Worm (Caenorhabditis elegans): ENCODE measurements around the gene Y48A6B.7.

The Y48A6B.7 gene

DNA sequence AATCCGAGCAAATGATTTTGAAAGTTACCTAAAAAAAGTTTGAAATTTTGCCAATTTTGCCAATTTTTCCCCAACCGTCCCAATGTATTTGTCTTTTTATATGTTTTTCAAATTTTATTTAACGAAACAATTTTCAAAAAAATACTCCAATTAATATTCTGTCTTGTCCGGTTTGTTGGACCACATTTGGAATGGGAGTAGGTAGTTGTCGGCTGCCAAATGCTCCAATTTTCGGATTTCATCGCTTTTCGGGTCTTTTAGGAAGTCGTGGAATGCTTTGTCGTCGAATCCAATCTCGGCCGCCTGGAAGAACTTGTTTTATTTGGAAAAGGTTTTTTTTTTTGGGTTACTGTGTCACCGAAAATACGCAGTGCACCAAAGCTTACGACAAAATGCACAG is 1.2 kb downstream of the Y48A6B.7 start:
- TF ChIP-seq elt-1 (tag; optimal IDR thresholded peaks at IDR 0.05; ENCODE audit: borderline replicate concordance, insufficient read depth), result no peak
- TF ChIP-seq zip-8 (tag; optimal IDR thresholded peaks at IDR 0.05), result no peak
- no peak for TF ChIP-seq mab-5 (tag; optimal IDR thresholded peaks at IDR 0.05)
- no peak for TF ChIP-seq ham-2 (GFP tag; optimal IDR thresholded peaks at IDR 0.05)
- no peak for TF ChIP-seq elt-3 (tag; optimal IDR thresholded peaks at IDR 0.05)

DNA sequence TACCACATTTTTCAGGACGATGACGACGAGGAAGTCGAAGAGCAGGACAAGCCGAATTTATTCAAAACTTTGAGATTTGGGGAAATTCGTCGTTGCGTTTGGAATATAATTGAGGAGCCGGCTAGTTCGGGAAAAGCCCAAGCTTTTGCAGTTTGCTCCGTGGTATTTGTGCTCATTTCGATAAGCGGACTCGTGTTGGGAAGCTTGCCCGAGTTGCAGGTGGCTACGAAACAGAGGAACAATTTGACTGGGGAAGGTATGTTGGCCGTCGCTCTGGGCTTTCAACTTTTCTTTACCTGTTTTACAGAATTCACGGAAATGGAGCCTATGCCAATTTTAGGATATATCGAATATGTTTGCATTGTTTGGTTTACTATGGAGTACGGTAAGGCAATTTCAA is 4.1 kb downstream of the Y48A6B.7 start:
- TF ChIP-seq tbx-8 (GFP tag; optimal IDR thresholded peaks at IDR 0.05) (no peak), lin-32 (GFP tag; optimal IDR thresholded peaks at IDR 0.05) (no peak), ceh-83 (GFP tag; optimal IDR thresholded peaks at IDR 0.05) (peak; percentile 11)

DNA sequence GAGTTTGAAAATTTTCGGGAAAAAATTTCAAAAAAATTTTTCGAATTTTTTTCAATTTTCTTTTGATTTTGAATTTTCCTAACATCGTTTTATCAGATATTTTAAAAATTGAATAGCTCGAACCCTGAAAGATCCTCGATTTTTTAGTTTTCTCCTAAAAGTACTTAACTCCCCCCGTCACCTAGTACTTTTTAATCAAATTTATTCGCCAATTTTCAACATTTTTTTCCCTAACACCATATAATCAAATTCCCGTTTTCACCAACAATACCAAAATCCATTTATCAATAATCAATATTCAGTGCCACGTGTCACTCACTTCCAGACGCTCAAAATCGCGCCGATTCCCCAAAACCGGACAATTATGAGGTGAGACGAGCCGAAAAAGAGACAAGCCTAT is 14.1 kb downstream of the Y48A6B.7 start, which contains the start of gene kvs-4:
TSS of gene kvs-4 (plus strand) at position 301 of the 400 bp plus-strand sequence.
- TF ChIP-seq snpc-4 (tag; optimal IDR thresholded peaks at IDR 0.05) (no peak), cnd-1 (tag; optimal IDR thresholded peaks at IDR 0.05) (no peak), nhr-28 (tag; optimal IDR thresholded peaks at IDR 0.05) (no peak), lsy-2 (tag; optimal IDR thresholded peaks at IDR 0.05) (no peak), mab-5 (tag; optimal IDR thresholded peaks at IDR 0.05) (no peak), zip-8 (tag; optimal IDR thresholded peaks at IDR 0.05) (no peak), sptf-1 (tag; optimal IDR thresholded peaks at IDR 0.05) (no peak), ham-2 (GFP tag; optimal IDR thresholded peaks at IDR 0.05) (no peak), blmp-1 (tag; optimal IDR thresholded peaks at IDR 0.05) (no peak), tbx-8 (GFP tag; optimal IDR thresholded peaks at IDR 0.05) (no peak), lin-32 (GFP tag; optimal IDR thresholded peaks at IDR 0.05) (no peak), hlh-1 (tag; optimal IDR thresholded peaks at IDR 0.05) (no peak)

DNA sequence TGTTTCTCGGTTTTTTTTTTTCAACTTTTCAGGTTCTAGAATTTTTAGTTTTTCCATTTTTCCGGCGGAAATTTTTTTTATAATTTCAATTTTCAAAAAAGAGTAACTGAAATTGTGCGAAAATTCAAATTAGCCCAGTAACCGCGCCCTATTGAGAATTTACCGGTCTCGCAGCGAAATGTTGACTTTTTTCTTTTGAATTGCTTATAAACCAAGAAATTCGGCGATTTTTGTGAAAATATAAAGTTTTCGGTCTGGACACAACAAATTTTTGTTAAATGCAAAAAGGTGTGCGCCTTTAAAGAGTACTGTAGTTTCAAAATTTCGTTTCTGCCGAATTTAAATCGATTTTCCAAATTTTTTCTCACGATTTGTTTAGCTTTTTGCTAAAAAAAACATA is 15.8 kb downstream of the Y48A6B.7 start:
- TF ChIP-seq sptf-1 (tag; optimal IDR thresholded peaks at IDR 0.05) (no peak), ztf-11 (tag; optimal IDR thresholded peaks at IDR 0.05) (no peak), ceh-39 (tag; optimal IDR thresholded peaks at IDR 0.05) (no peak), ces-1 (GFP tag; optimal IDR thresholded peaks at IDR 0.05) (no peak), ceh-43 (GFP tag; optimal IDR thresholded peaks at IDR 0.05) (no peak), unc-120 (tag; optimal IDR thresholded peaks at IDR 0.05; ENCODE audit: poor library complexity, severe bottlenecking) (no peak), mls-2 (tag; optimal IDR thresholded peaks at IDR 0.05) (no peak), elt-1 (tag; optimal IDR thresholded peaks at IDR 0.05; ENCODE audit: borderline replicate concordance, insufficient read depth) (no peak), nhr-2 (tag; optimal IDR thresholded peaks at IDR 0.05) (no peak), lin-13 (tag; optimal IDR thresholded peaks at IDR 0.05) (no peak), M03D4.4 (tag; optimal IDR thresholded peaks at IDR 0.05) (no peak), flh-1 (GFP tag; optimal IDR thresholded peaks at IDR 0.05) (no peak)

DNA sequence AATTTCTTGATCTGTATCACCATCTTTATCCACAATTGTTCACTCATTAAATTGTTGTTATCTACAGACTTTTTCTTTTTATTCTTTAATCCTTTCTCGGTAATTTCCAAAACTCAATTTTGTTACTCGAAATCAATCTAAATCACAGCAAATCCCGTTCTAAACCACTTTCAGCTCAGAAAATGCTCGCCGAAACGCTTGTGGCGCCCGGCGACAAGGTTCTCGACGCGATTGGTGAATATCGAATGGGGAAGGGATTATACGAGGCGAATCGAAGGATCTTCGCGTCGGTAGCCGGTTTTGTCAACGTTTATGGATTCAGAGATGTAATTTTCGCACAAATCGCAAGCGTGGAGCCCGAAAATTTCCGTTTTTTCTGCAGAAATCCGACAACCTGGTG is 17.5 kb downstream of the Y48A6B.7 start, which contains the start of gene exos-1:
TSS of gene exos-1 (plus strand) at position 175 of the 400 bp plus-strand sequence.
- TF ChIP-seq mep-1 (tag; optimal IDR thresholded peaks at IDR 0.05) (no peak), lsy-2 (tag; optimal IDR thresholded peaks at IDR 0.05) (no peak), ces-1 (GFP tag; optimal IDR thresholded peaks at IDR 0.05) (no peak), unc-62 (GFP tag; optimal IDR thresholded peaks at IDR 0.05) (no peak), hlh-1 (tag; optimal IDR thresholded peaks at IDR 0.05) (no peak), lin-13 (tag; optimal IDR thresholded peaks at IDR 0.05) (no peak)

DNA sequence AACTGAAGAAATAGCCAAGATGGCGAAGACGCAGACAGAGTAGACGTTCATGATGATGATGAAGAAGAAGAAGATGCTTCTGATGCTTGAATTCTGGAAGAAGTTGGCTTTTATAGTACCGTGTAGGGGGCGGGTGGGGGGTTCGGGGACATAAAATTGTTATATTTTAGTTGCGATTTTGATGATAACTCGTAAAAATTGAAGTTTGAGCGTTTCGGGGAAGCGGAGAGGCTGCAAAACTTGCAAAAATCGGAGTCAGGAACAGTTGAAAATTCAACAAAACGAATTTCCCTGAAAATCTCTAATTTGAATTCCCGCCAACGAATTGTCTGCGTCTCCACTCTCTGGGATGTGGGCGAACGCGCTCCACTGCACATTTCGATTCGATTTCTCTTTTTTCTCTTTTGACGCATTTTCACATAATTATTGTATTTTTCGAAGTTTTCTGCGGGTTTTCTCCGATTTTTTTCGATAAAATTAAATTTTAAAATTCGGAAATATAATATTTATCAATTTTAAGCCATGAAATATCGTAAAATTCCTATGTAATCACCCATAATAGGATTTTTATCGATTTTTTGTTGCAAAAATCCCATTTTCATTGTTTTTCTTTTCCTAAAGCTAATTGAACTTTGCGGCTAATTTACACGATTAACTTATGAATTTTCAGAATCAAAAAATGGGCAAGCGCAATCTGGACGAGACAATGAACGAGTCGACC is 18.7 kb downstream of the Y48A6B.7 start, which contains the start of the genes fipr-17 and Y48A6B.3:
TSS of gene fipr-17 (minus strand) at position 51 of the 721 bp plus-strand sequence.
TSS of gene Y48A6B.3 (plus strand) at position 671 of the 721 bp plus-strand sequence.
- TF ChIP-seq zip-8 (tag; optimal IDR thresholded peaks at IDR 0.05) (no peak), nhr-2 (tag; optimal IDR thresholded peaks at IDR 0.05) (no peak), snpc-4 (tag; optimal IDR thresholded peaks at IDR 0.05) (no peak), M03D4.4 (tag; optimal IDR thresholded peaks at IDR 0.05) (no peak), ceh-43 (GFP tag; optimal IDR thresholded peaks at IDR 0.05) (no peak), drap-1 (GFP tag; optimal IDR thresholded peaks at IDR 0.05) (no peak), unc-120 (tag; optimal IDR thresholded peaks at IDR 0.05; ENCODE audit: poor library complexity, severe bottlenecking) (no peak), elt-1 (tag; optimal IDR thresholded peaks at IDR 0.05; ENCODE audit: borderline replicate concordance, insufficient read depth) (no peak), mab-5 (tag; optimal IDR thresholded peaks at IDR 0.05) (no peak), blmp-1 (tag; optimal IDR thresholded peaks at IDR 0.05) (peak; percentile 36), tbx-8 (GFP tag; optimal IDR thresholded peaks at IDR 0.05) (no peak), ces-1 (GFP tag; optimal IDR thresholded peaks at IDR 0.05) (peak; percentile 87), nhr-237 (tag; optimal IDR thresholded peaks at IDR 0.05) (peak; percentile 91), sptf-1 (tag; optimal IDR thresholded peaks at IDR 0.05) (peak; percentile 47), ham-2 (GFP tag; optimal IDR thresholded peaks at IDR 0.05) (no peak), hlh-1 (tag; optimal IDR thresholded peaks at IDR 0.05) (peak; percentile 3), flh-1 (GFP tag; optimal IDR thresholded peaks at IDR 0.05) (no peak), cnd-1 (tag; optimal IDR thresholded peaks at IDR 0.05) (no peak), mls-2 (tag; optimal IDR thresholded peaks at IDR 0.05) (no peak), pha-4 (tag; optimal IDR thresholded peaks at IDR 0.05) (peak; percentile 64), nhr-12 (tag; optimal IDR thresholded peaks at IDR 0.05) (no peak), sem-2 (GFP tag; optimal IDR thresholded peaks at IDR 0.05) (no peak), elt-3 (tag; optimal IDR thresholded peaks at IDR 0.05) (no peak), ceh-83 (GFP tag; optimal IDR thresholded peaks at IDR 0.05) (no peak), bed-3 (GFP tag; optimal IDR thresholded peaks at IDR 0.05) (no peak), ceh-39 (tag; optimal IDR thresholded peaks at IDR 0.05) (peak; percentile 85), lsy-2 (tag; optimal IDR thresholded peaks at IDR 0.05) (peak; percentile 84), nhr-76 (tag; optimal IDR thresholded peaks at IDR 0.05) (no peak), ztf-11 (tag; optimal IDR thresholded peaks at IDR 0.05) (no peak), lin-13 (tag; optimal IDR thresholded peaks at IDR 0.05) (peak; percentile 71), unc-39 (tag; optimal IDR thresholded peaks at IDR 0.05) (no peak)

Measured in whole organism, mixed stage, embryonic.